Worm (Caenorhabditis elegans): ENCODE data around the gene adt-2.

adt-2 gene

ce11 chrX:7640811-7641210 is 54.8 kb downstream of the adt-2 start:
- TF ChIP-seq R02D3.7 (tag; optimal IDR thresholded peaks at IDR 0.05) = no peak
- TF ChIP-seq ceh-82 (tag; optimal IDR thresholded peaks at IDR 0.05) = no peak
- no peak for TF ChIP-seq nhr-129 (tag; optimal IDR thresholded peaks at IDR 0.05)
- no peak for TF ChIP-seq ceh-16 (tag; optimal IDR thresholded peaks at IDR 0.05)
- no peak for TF ChIP-seq lsy-2 (tag; optimal IDR thresholded peaks at IDR 0.05)
- no peak for TF ChIP-seq sem-4 (tag; optimal IDR thresholded peaks at IDR 0.05)
- no peak for TF ChIP-seq egl-27 (tag; optimal IDR thresholded peaks at IDR 0.05)
- no peak for TF ChIP-seq nhr-11 (tag; optimal IDR thresholded peaks at IDR 0.05)
- TF ChIP-seq nhr-21 (tag; optimal IDR thresholded peaks at IDR 0.05) = no peak
- no peak for TF ChIP-seq lin-13 (GFP tag; optimal IDR thresholded peaks at IDR 0.05)
- TF ChIP-seq skn-1 (tag; optimal IDR thresholded peaks at IDR 0.05) = no peak
- no peak for TF ChIP-seq ZK546.5 (tag; optimal IDR thresholded peaks at IDR 0.05)
- no peak for TF ChIP-seq nhr-77 (tag; optimal IDR thresholded peaks at IDR 0.05)

Measured in whole organism, L2 larva.